Worm (Caenorhabditis elegans): ENCODE data around the gene K03B4.2.

K03B4.2 gene

DNA sequence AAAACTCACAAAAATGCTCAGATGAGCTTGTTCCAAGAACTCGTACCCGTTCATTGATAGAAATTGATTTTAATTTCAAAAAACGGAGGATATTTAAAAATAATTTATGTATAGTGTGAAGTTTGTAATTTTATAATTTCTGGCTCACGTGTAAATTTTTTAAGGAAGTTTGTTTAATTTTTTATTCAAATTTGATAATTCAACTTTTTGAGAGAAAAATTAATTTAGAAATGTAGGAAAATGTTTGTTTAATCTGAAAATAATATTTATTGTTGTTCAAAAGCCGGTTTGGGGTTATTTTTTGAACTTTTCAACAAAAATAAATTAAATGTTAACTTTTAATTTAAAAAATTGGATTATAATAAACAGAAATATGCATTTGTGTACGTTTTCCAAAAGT is 11.7 kb upstream of the K03B4.2 start, which contains the start of gene K03B4.6:
Gene K03B4.6 (minus strand): TSS at position 101 of the 400 bp plus-strand sequence.
- TF ChIP-seq F22D6.2 (tag; optimal IDR thresholded peaks at IDR 0.05): no peak
- TF ChIP-seq K11D2.4 (GFP tag; IDR thresholded peaks at IDR 0.05): no peak
- no peak for TF ChIP-seq Y53G8AR.9 (GFP tag; conservative IDR thresholded peaks at IDR 0.05)
- no peak for TF ChIP-seq hrde-1 (tag; optimal IDR thresholded peaks at IDR 0.05; ENCODE audit: borderline replicate concordance)
- no peak for TF ChIP-seq Y79H2A.3 (GFP tag; conservative IDR thresholded peaks at IDR 0.05)
- no peak for TF ChIP-seq B0019.2 (GFP tag; conservative IDR thresholded peaks at IDR 0.05)
- TF ChIP-seq egl-44 (GFP tag; IDR thresholded peaks at IDR 0.05): no peak
- no peak for TF ChIP-seq madf-3 (GFP tag; IDR thresholded peaks at IDR 0.05)
- no peak for TF ChIP-seq sea-2 (GFP tag; IDR thresholded peaks at IDR 0.05)
- no peak for TF ChIP-seq efl-1 (GFP tag; optimal IDR thresholded peaks at IDR 0.05)
- no peak for TF ChIP-seq madf-10 (tag; optimal IDR thresholded peaks at IDR 0.05)
- no peak for TF ChIP-seq bed-1 (GFP tag; IDR thresholded peaks at IDR 0.05)
- no peak for TF ChIP-seq D2030.7 (GFP tag; IDR thresholded peaks at IDR 0.05)
- no peak for TF ChIP-seq T07F8.4 (tag; optimal IDR thresholded peaks at IDR 0.05)
- no peak for TF ChIP-seq hlh-26 (GFP tag; conservative IDR thresholded peaks at IDR 0.05)

DNA sequence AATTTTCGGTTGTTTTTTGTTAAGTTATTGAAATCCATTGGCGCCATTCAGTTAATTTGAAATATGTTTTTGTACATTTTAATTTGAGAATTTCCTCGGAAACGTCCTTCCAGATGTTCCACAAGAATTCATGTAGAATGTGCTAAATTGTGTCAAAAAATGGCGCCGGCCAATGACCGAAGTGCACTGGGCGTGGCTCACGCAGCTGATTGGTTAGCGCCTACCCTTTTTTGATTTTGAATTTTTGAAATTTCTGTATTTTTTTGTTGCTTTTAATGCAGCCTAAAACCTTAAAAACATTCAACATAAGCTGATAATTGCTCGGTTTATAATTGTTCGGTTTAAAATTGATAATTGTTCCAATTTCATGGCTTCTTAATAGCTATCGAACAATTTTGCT is 11.0 kb upstream of the K03B4.2 start:
- TF ChIP-seq F55B11.4 (tag; optimal IDR thresholded peaks at IDR 0.05; ENCODE audit: borderline replicate concordance, insufficient read depth) (no peak), rcor-1 (GFP tag; IDR thresholded peaks at IDR 0.05) (no peak), let-526 (GFP tag; IDR thresholded peaks at IDR 0.05) (no peak), egrh-3 (GFP tag; IDR thresholded peaks at IDR 0.05) (no peak), ztf-6 (GFP tag; IDR thresholded peaks at IDR 0.05) (no peak), nfyb-1 (GFP tag; IDR thresholded peaks at IDR 0.05) (no peak), akir-1 (GFP tag; optimal IDR thresholded peaks at IDR 0.05) (no peak), ekl-4 (GFP tag; IDR thresholded peaks at IDR 0.05) (no peak), cebp-2 (GFP tag; IDR thresholded peaks at IDR 0.05) (no peak), snpc-4 (GFP tag; optimal IDR thresholded peaks at IDR 0.05) (no peak), snpc-4 (tag; optimal IDR thresholded peaks at IDR 0.05) (no peak), nhr-27 (tag; optimal IDR thresholded peaks at IDR 0.05) (no peak), pha-4 (tag; optimal IDR thresholded peaks at IDR 0.05) (no peak), nhr-120 (GFP tag; IDR thresholded peaks at IDR 0.05) (no peak), sptf-2 (GFP tag; optimal IDR thresholded peaks at IDR 0.05) (no peak), Y56A3A.18 (GFP tag; IDR thresholded peaks at IDR 0.05) (no peak), madf-3 (GFP tag; IDR thresholded peaks at IDR 0.05) (no peak), madf-6 (GFP tag; IDR thresholded peaks at IDR 0.05) (no peak), F23B12.7 (tag; optimal IDR thresholded peaks at IDR 0.05; ENCODE audit: insufficient read depth) (no peak), T26A5.8 (tag; optimal IDR thresholded peaks at IDR 0.05) (no peak)

DNA sequence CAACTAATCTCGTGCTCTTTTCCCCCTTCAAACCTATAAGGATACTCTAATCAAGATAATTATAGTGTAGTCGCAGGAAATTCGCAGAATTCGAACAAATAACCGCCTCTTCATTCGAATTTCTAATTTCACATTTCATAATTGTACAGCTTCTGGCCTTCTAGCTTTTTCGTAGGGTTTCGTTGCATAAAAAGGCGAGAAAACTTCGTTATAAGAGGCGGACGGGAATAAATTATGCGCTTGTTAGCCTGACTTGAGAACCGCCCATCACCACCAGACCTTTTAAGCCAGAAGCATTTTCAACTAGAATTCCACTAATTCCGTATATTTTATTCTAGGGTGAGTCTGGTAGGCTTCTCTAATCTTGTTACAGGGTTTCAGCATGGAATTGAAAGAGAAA is 6.1 kb upstream of the K03B4.2 start, which contains the start of gene K03B4.4:
Gene K03B4.4 (plus strand): TSS at position 301 of the 400 bp plus-strand sequence.
- TF ChIP-seq D2030.7 (GFP tag; IDR thresholded peaks at IDR 0.05) (no peak), aptf-2 (GFP tag; conservative IDR thresholded peaks at IDR 0.05) (no peak), snpc-4 (GFP tag; optimal IDR thresholded peaks at IDR 0.05) (no peak), snpc-4 (tag; optimal IDR thresholded peaks at IDR 0.05) (no peak), K12H6.12 (tag; optimal IDR thresholded peaks at IDR 0.05) (no peak), Y67H2A.10 (GFP tag; conservative IDR thresholded peaks at IDR 0.05) (no peak), let-526 (GFP tag; IDR thresholded peaks at IDR 0.05) (no peak), zfh-2 (GFP tag; conservative IDR thresholded peaks at IDR 0.05) (no peak), sptf-2 (GFP tag; optimal IDR thresholded peaks at IDR 0.05) (no peak), gei-17 (GFP tag; optimal IDR thresholded peaks at IDR 0.05) (no peak), rcor-1 (GFP tag; IDR thresholded peaks at IDR 0.05) (no peak), F23B12.7 (tag; optimal IDR thresholded peaks at IDR 0.05; ENCODE audit: insufficient read depth) (no peak), repo-1 (tag; optimal IDR thresholded peaks at IDR 0.05) (no peak), lsy-27 (tag; optimal IDR thresholded peaks at IDR 0.05; ENCODE audit: borderline replicate concordance, insufficient read depth) (no peak), unc-130 (GFP tag; optimal IDR thresholded peaks at IDR 0.05) (no peak), sea-2 (GFP tag; IDR thresholded peaks at IDR 0.05) (no peak), egl-44 (GFP tag; IDR thresholded peaks at IDR 0.05) (no peak), dpff-1 (tag; optimal IDR thresholded peaks at IDR 0.05) (no peak), ztf-6 (GFP tag; IDR thresholded peaks at IDR 0.05) (no peak), Y53G8AR.9 (GFP tag; conservative IDR thresholded peaks at IDR 0.05) (no peak), ceh-27 (GFP tag; optimal IDR thresholded peaks at IDR 0.05) (no peak)
